Worm (Caenorhabditis elegans): Measurements from ENCODE around the gene cima-1.
"Not testable (repeated sequence)": the region's sequence is repeated elsewhere in the genome, so short reads cannot be mapped to it uniquely, and the experiment has no call there.

cima-1 gene

ce11 chrIV:7633020-7633419 lies 18.2 kb upstream of the cima-1 start, which contains the start of gene plp-1:
Gene plp-1 (plus strand): TSS chrIV:7633360.
- TF ChIP-seq F37D6.2 (tag; optimal IDR thresholded peaks at IDR 0.05) (no peak), ztf-7 (tag; optimal IDR thresholded peaks at IDR 0.05) (peak; percentile 91), daf-19 (GFP tag; conservative IDR thresholded peaks at IDR 0.05) (no peak), ceh-82 (tag; optimal IDR thresholded peaks at IDR 0.05) (no peak)

DNA sequence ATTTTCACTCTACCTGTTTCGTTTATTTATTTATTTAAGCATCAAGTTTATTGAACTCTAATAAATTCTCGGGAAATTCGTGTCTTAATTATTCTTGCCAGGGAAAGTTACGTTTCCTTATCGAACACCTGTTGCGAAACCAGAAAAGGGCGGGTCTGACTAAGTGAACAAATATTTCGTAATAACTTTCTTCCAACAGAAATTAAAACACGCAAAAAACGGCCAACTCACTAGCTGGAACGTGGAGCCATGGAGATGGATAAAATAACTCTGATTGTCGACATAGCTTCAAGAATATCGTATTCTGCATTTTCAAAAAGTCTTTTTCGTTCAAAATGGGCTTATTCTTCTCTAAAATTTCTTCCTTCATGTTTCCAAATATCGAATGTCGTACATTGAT lies 16.7 kb upstream of the cima-1 start, which contains the start of gene warf-1:
Gene warf-1 (plus strand): TSS at position 209 of the 400 bp plus-strand sequence.
- TF ChIP-seq tra-1 (GFP tag; IDR thresholded peaks at IDR 0.05); Y48G9A.11 (GFP tag; IDR thresholded peaks at IDR 0.05); daf-19 (GFP tag; conservative IDR thresholded peaks at IDR 0.05): not testable (repeated sequence)

DNA sequence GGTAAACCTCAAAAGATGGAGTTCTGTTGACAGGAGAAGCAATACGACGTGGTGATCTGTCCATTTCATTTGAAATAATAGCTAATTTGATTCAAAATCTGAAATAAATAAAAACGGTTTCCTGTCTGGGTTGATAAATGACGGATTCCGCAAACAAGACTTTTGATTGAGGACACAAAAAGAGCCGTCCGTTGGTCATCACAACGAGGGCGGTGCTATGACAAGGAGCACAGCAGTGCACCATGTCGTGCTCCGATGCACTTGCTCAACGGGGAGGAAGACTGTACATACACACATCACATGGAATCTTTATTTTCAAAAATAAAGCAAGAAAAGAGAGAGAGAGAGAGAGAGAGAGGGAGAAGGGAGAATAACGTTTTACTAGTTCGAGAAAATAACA lies 9.5 kb upstream of the cima-1 start, which contains the start of gene nep-16:
Gene nep-16 (minus strand): TSS at position 101 of the 400 bp plus-strand sequence.
- TF ChIP-seq pha-4 (GFP tag; IDR thresholded peaks at IDR 0.05) (no peak), pha-4 (tag; optimal IDR thresholded peaks at IDR 0.05) (no peak), hif-1 (tag; optimal IDR thresholded peaks at IDR 0.05) (no peak), lin-15B (tag; optimal IDR thresholded peaks at IDR 0.05) (no peak), mes-2 (tag; optimal IDR thresholded peaks at IDR 0.05; ENCODE audit: poor library complexity, severe bottlenecking) (no peak), nhr-28 (tag; optimal IDR thresholded peaks at IDR 0.05) (no peak), nhr-111 (GFP tag; optimal IDR thresholded peaks at IDR 0.05) (no peak), unc-62 (GFP tag; optimal IDR thresholded peaks at IDR 0.05 in 1 of 2) (peak in 1 of 2 experiments; percentile 61), unc-62 (tag; optimal IDR thresholded peaks at IDR 0.05) (no peak), daf-8 (GFP tag; IDR thresholded peaks at IDR 0.05) (no peak), lin-29 (GFP tag; IDR thresholded peaks at IDR 0.05) (no peak), ztf-7 (tag; optimal IDR thresholded peaks at IDR 0.05) (no peak), aha-1 (tag) (peak; percentile 58), F49E8.2 (tag; optimal IDR thresholded peaks at IDR 0.05; ENCODE audit: borderline replicate concordance) (no peak)

- TF ChIP-seq aha-1 (tag) (peak; percentile 29), pha-4 (GFP tag; IDR thresholded peaks at IDR 0.05) (no peak), pha-4 (tag; optimal IDR thresholded peaks at IDR 0.05) (no peak), vab-7 (GFP tag; IDR thresholded peaks at IDR 0.05) (no peak), ceh-20 (GFP tag; IDR thresholded peaks at IDR 0.05) (no peak)
These were observed 8.3 kb upstream of the cima-1 start, which contains the start of gene nlp-20 for ce11 chrIV:7642971-7643370. Gene nlp-20 (minus strand): TSS chrIV:7643071.

- TF ChIP-seq ceh-82 (tag; optimal IDR thresholded peaks at IDR 0.05): no peak
- no peak for TF ChIP-seq unc-62 (GFP tag; optimal IDR thresholded peaks at IDR 0.05 in 1 of 2)
- no peak for TF ChIP-seq unc-62 (tag; optimal IDR thresholded peaks at IDR 0.05)
- TF ChIP-seq nhr-6 (tag; optimal IDR thresholded peaks at IDR 0.05): no peak
- TF ChIP-seq aly-2 (tag; optimal IDR thresholded peaks at IDR 0.05): no peak
- no peak for TF ChIP-seq lin-1 (GFP tag; IDR thresholded peaks at IDR 0.05)
These were observed 5.1 kb upstream of the cima-1 start, which contains the start of gene hmg-5 for ce11 chrIV:7646119-7646518. Gene hmg-5 (minus strand): TSS chrIV:7646219.

- TF ChIP-seq unc-62 (GFP tag; optimal IDR thresholded peaks at IDR 0.05 in 1 of 2) (peak in 1 of 2 experiments; percentile 95), unc-62 (tag; optimal IDR thresholded peaks at IDR 0.05) (no peak), ctbp-1 (GFP tag; IDR thresholded peaks at IDR 0.05) (no peak)
These were observed 4.4 kb upstream of the cima-1 start for ce11 chrIV:7646861-7647260.

ce11 chrIV:7650433-7650832 lies 826 bp upstream of the cima-1 start:
- no peak for TF ChIP-seq ama-1 (optimal IDR thresholded peaks at IDR 0.05)
- TF ChIP-seq F26F4.8 (GFP tag; conservative IDR thresholded peaks at IDR 0.05): no peak
- no peak for TF ChIP-seq snpc-1.2 (GFP tag; IDR thresholded peaks at IDR 0.05)
- no peak for TF ChIP-seq F44E2.7 (GFP tag; IDR thresholded peaks at IDR 0.05)
- no peak for TF ChIP-seq zag-1 (tag; optimal IDR thresholded peaks at IDR 0.05)
- TF ChIP-seq nhr-76 (tag; optimal IDR thresholded peaks at IDR 0.05): no peak
- no peak for TF ChIP-seq hlh-11 (tag; optimal IDR thresholded peaks at IDR 0.05)
- no peak for TF ChIP-seq aha-1 (tag)
- no peak for TF ChIP-seq nhr-102 (tag; optimal IDR thresholded peaks at IDR 0.05)
- TF ChIP-seq nhr-41 (GFP tag; IDR thresholded peaks at IDR 0.05): no peak
- no peak for TF ChIP-seq ceh-44 (GFP tag; IDR thresholded peaks at IDR 0.05)
- no peak for TF ChIP-seq cey-2 (tag; optimal IDR thresholded peaks at IDR 0.05; ENCODE audit: borderline replicate concordance, insufficient read depth)
- TF ChIP-seq zip-2 (tag; optimal IDR thresholded peaks at IDR 0.05): no peak
- no peak for TF ChIP-seq jun-1 (tag; optimal IDR thresholded peaks at IDR 0.05)
- no peak for TF ChIP-seq T20F7.1 (GFP tag; optimal IDR thresholded peaks at IDR 0.05)
- TF ChIP-seq egl-43 (GFP tag; IDR thresholded peaks at IDR 0.05): no peak
- no peak for TF ChIP-seq nhr-28 (tag; optimal IDR thresholded peaks at IDR 0.05)

Data from whole organism, L4 larva.